Fruit fly (Drosophila melanogaster): ENCODE data around the gene SelR.
A peak's percentile ranks its signal among the peaks of the same experiment; 100 is the strongest.

The SelR gene

DNA sequence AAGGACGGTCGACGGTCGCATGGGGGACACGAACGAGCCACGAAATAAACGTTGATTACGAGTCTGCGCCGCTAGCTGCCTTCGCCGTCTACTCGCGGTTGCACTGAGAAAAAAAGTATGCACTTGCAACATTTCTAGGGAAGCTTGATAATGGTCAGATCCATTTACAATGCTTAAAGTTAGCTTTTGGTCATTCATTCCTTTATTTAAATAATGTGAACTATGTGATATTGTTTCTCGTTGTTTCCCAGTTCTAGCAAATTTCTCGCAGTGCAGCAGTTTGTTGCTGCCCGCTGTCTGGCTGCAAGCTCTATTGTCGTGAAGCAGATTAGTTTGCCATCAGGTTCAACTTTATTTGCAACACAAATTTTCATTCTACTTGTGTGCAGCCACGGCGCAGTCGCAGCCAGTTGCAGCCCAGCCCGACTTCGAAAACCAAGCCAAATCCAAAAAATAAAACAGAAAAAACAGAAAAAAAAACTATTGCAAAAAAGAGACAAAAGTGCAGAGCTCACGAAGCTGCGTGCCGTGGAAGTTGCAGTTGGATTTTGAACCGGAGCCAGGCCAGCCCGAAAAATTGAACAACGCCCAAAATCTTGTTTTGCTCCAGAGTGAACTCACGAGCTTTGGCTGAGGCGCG is 35.8 kb downstream of the SelR start:
- TF ChIP-seq Fer1 (GFP tag; optimal IDR thresholded peaks at IDR 0.05) (no peak), maf-S (GFP tag; optimal IDR thresholded peaks at IDR 0.05) (no peak), kay (GFP tag; optimal IDR thresholded peaks at IDR 0.05) (no peak), CG4617 (GFP tag; optimal IDR thresholded peaks at IDR 0.05; ENCODE audit: borderline replicate concordance) (no peak), Adf1 (GFP tag; IDR thresholded peaks at IDR 0.05) (no peak), CG3281 (GFP tag; optimal IDR thresholded peaks at IDR 0.05) (no peak), prd (optimal IDR thresholded peaks at IDR 0.05) (no peak), prd (GFP tag; IDR thresholded peaks at IDR 0.05) (peak; percentile 47; the same call in 2 of the 3 replicates), CG4424 (GFP tag; optimal IDR thresholded peaks at IDR 0.05) (peak; percentile 32), Antp (GFP tag; optimal IDR thresholded peaks at IDR 0.05) (peak; percentile 7), CG10654 (GFP tag; optimal IDR thresholded peaks at IDR 0.05) (no peak), CG12155 (GFP tag; optimal IDR thresholded peaks at IDR 0.05) (no peak), fd96Cb (tag; optimal IDR thresholded peaks at IDR 0.05) (peak; percentile 27), CG6654 (GFP tag; optimal IDR thresholded peaks at IDR 0.05) (no peak), nmo (GFP tag; optimal IDR thresholded peaks at IDR 0.05) (peak; percentile 7), CG12942 (GFP tag; optimal IDR thresholded peaks at IDR 0.05) (no peak), Camta (GFP tag; optimal IDR thresholded peaks at IDR 0.05) (no peak), CG32767 (GFP tag; IDR thresholded peaks at IDR 0.05) (no peak), CG17912 (GFP tag; optimal IDR thresholded peaks at IDR 0.05) (no peak), zfh1 (GFP tag; IDR thresholded peaks at IDR 0.05) (peak; percentile 55; the same call in 1 of the 3 replicates), Dip3 (GFP tag; optimal IDR thresholded peaks at IDR 0.05) (no peak), stc (GFP tag; IDR thresholded peaks at IDR 0.05) (no peak), C15 (GFP tag; IDR thresholded peaks at IDR 0.05) (no peak), Stat92E (GFP tag; optimal IDR thresholded peaks at IDR 0.05) (no peak), slbo (GFP tag; IDR thresholded peaks at IDR 0.05) (no peak), CG4854 (GFP tag; optimal IDR thresholded peaks at IDR 0.05) (no peak), phol (tag; optimal IDR thresholded peaks at IDR 0.05) (peak; percentile 35), h (optimal IDR thresholded peaks at IDR 0.05) (no peak), Lpt (GFP tag; optimal IDR thresholded peaks at IDR 0.05) (no peak), CG33213 (GFP tag; optimal IDR thresholded peaks at IDR 0.05) (no peak), vvl (GFP tag; IDR thresholded peaks at IDR 0.05) (no peak), HLH3B (GFP tag; IDR thresholded peaks at IDR 0.05) (peak; percentile 40; the same call in 1 of the 2 replicates), CG9932 (GFP tag; IDR thresholded peaks at IDR 0.05) (no peak), Neu2 (GFP tag; optimal IDR thresholded peaks at IDR 0.05; ENCODE audit: borderline replicate concordance) (no peak), CG6683 (GFP tag; optimal IDR thresholded peaks at IDR 0.05) (no peak), tio (GFP tag; optimal IDR thresholded peaks at IDR 0.05) (no peak), ab (GFP tag; optimal IDR thresholded peaks at IDR 0.05) (no peak), ara (GFP tag; IDR thresholded peaks at IDR 0.05) (peak; percentile 38; the same call in 1 of the 2 replicates), CG10366 (GFP tag; IDR thresholded peaks at IDR 0.05) (no peak), Abd-B (GFP tag; optimal IDR thresholded peaks at IDR 0.05) (peak; percentile 8), CG6689 (GFP tag; IDR thresholded peaks at IDR 0.05) (peak; percentile 32; the same call in 1 of the 2 replicates), nom (GFP tag; optimal IDR thresholded peaks at IDR 0.05) (peak; percentile 79), zf30C (GFP tag; optimal IDR thresholded peaks at IDR 0.05) (no peak), Ssrp (tag; optimal IDR thresholded peaks at IDR 0.05) (no peak), CG10209 (GFP tag; optimal IDR thresholded peaks at IDR 0.05) (no peak), NFAT (GFP tag; IDR thresholded peaks at IDR 0.05) (no peak), CG6272 (GFP tag; IDR thresholded peaks at IDR 0.05) (no peak), CG17328 (GFP tag; IDR thresholded peaks at IDR 0.05) (no peak), CG13424 (tag; optimal IDR thresholded peaks at IDR 0.05) (no peak), ro (GFP tag; IDR thresholded peaks at IDR 0.05) (no peak), CG8359 (GFP tag; optimal IDR thresholded peaks at IDR 0.05; ENCODE audit: borderline replicate concordance) (no peak)

Data from whole organism, embryonic.